Worm (Caenorhabditis elegans) whole organism, L2 larva: ENCODE measurements around the gene srx-58.
"Not testable (repeated sequence)": the region's sequence is repeated elsewhere in the genome, so short reads cannot be mapped to it uniquely, and the experiment has no call there.

ENCODE experiments used
- ZK546.5 ChIP-seq: sonication (generic microtip); optimal IDR thresholded peaks from 2 replicates; lab custom pipeline; 2017; ENCODE audit warnings: missing biosample characterization, missing genetic modification characterization
- alr-1 ChIP-seq: fragments of 150-350 bp; optimal IDR thresholded peaks from 2 replicates; lab custom pipeline; 2014; ENCODE audit warnings: missing biosample characterization, missing genetic modification characterization
- aly-2 ChIP-seq: fragments of 150-350 bp; optimal IDR thresholded peaks from 2 replicates; lab custom pipeline; 2014; ENCODE audit warnings: missing biosample characterization, missing genetic modification characterization
- ama-1 ChIP-seq: fragments of 150-350 bp; optimal IDR thresholded peaks from 2 replicates; lab custom pipeline; 2018; ENCODE audit warnings: inconsistent platforms
- ceh-82 ChIP-seq: fragments of 150-350 bp; optimal IDR thresholded peaks from 2 replicates; lab custom pipeline; 2014; ENCODE audit warnings: missing biosample characterization, missing genetic modification characterization
- elt-3 ChIP-seq: sonication (generic microtip); optimal IDR thresholded peaks from 2 replicates; lab custom pipeline; 2017; ENCODE audit warnings: missing biosample characterization, missing genetic modification characterization
- lin-11 ChIP-seq: fragments of 150-350 bp; sonication (generic microtip); optimal IDR thresholded peaks from 2 replicates; lab custom pipeline; 2014; ENCODE audit warnings: missing biosample characterization, missing genetic modification characterization, inconsistent platforms, mixed read lengths
- mab-5 ChIP-seq: fragments of 150-350 bp; optimal IDR thresholded peaks from 2 replicates; lab custom pipeline; 2014; ENCODE audit warnings: missing biosample characterization, missing genetic modification characterization
- mdl-1 ChIP-seq, 2 experiments: fragments of 150-350 bp in 1 of 2; sonication (generic microtip) in 1 of 2; optimal IDR thresholded peaks; 2 replicates each; lab custom pipeline; 2017; ENCODE audit warnings: missing biosample characterization in 2 of 2, missing genetic modification characterization in 2 of 2
- nhr-11 ChIP-seq: fragments of 150-350 bp; optimal IDR thresholded peaks from 2 replicates; lab custom pipeline; 2014; ENCODE audit warnings: missing biosample characterization, missing genetic modification characterization
- nhr-6 ChIP-seq: fragments of 150-350 bp; optimal IDR thresholded peaks from 2 replicates; lab custom pipeline; 2014; ENCODE audit warnings: missing biosample characterization, missing genetic modification characterization
- peb-1 ChIP-seq: fragments of 150-350 bp; optimal IDR thresholded peaks from 2 replicates; lab custom pipeline; 2014; ENCODE audit warnings: missing biosample characterization, missing genetic modification characterization
- snpc-4 ChIP-seq: fragments of 150-350 bp; optimal IDR thresholded peaks from 2 replicates; lab custom pipeline; 2014; ENCODE audit warnings: missing biosample characterization, missing genetic modification characterization
- unc-62 ChIP-seq: fragments of 150-350 bp; optimal IDR thresholded peaks from 2 replicates; lab custom pipeline; 2014; ENCODE audit warnings: missing biosample characterization, missing genetic modification reagents, missing genetic modification characterization

- TF ChIP-seq aly-2 (tag; lab: Kevin White, UChicago); alr-1 (tag; lab: Kevin White, UChicago); nhr-11 (tag; lab: Kevin White, UChicago); lin-11 (tag; lab: Kevin White, UChicago); peb-1 (tag; lab: Kevin White, UChicago); mdl-1 (tag; optimal IDR thresholded peaks at IDR 0.05; lab: Kevin White, UChicago); ceh-82 (tag; lab: Kevin White, UChicago); unc-62 (GFP tag; lab: Kevin White, UChicago); elt-3; snpc-4 (tag; lab: Kevin White, UChicago); ZK546.5 (tag; lab: Kevin White, UChicago); ama-1 (lab: Kevin White, UChicago); nhr-6 (tag; lab: Kevin White, UChicago); mab-5 (tag; lab: Kevin White, UChicago): not testable (repeated sequence)
Observed at ce11 chrV:15361412-15361811, 8.9 kb downstream of the srx-58 start, which contains the start of gene ech-1.1.
